Worm (Caenorhabditis elegans) whole organism, L4 larva: ENCODE results near the gene D2089.8.
A peak's percentile ranks its signal among the peaks of the same experiment; 100 is the strongest.

Experiments
- D1046.2 ChIP-seq: fragments of 200-800 bp; sonication (Bioruptor generic); IDR thresholded peaks from 2 replicates; pipeline ENCODE4 v1.3.6; 2022; ENCODE audit warnings: missing genetic modification characterization, missing compliant biosample characterization
- R02D3.7 ChIP-seq: fragments of 150-350 bp; sonication (generic microtip); optimal IDR thresholded peaks from 3 replicates; lab custom pipeline; 2014; ENCODE audit warnings: missing biosample characterization, missing genetic modification characterization
- Y5F2A.4 ChIP-seq: fragments of 200-800 bp; sonication (Bioruptor generic); optimal IDR thresholded peaks from 2 replicates; lab custom pipeline; 2018; ENCODE audit warnings: mild to moderate bottlenecking, missing genetic modification characterization, missing compliant biosample characterization
- ZK546.5 ChIP-seq, 2 experiments: sonication (generic microtip); optimal IDR thresholded peaks; 2 replicates each; lab custom pipeline; 2017; ENCODE audit warnings: missing biosample characterization in 2 of 2, missing genetic modification characterization in 2 of 2
- aha-1 ChIP-seq: fragments of 150-350 bp; peaks from one replicate; lab custom pipeline; 2014; ENCODE audit warnings: missing biosample characterization, missing genetic modification characterization
- ama-1 ChIP-seq: fragments of 150-350 bp; optimal IDR thresholded peaks from 2 replicates; lab custom pipeline; 2014; ENCODE audit warnings: inconsistent platforms, mixed read lengths
- arid-1 ChIP-seq: fragments of 200-800 bp; sonication (Bioruptor generic); conservative IDR thresholded peaks from 2 replicates; pipeline ENCODE4 v1.3.6; 2022; ENCODE audit warnings: missing genetic modification reagents, missing genetic modification characterization, missing compliant biosample characterization
- attf-4 ChIP-seq: sonication (generic microtip); optimal IDR thresholded peaks from 3 replicates; lab custom pipeline; 2017; ENCODE audit warnings: missing biosample characterization, missing genetic modification characterization
- ceh-28 ChIP-seq: fragments of 150-350 bp; optimal IDR thresholded peaks from 2 replicates; lab custom pipeline; 2014; ENCODE audit warnings: missing biosample characterization, missing genetic modification reagents, missing genetic modification characterization
- ceh-44 ChIP-seq: fragments of 200-800 bp; sonication (Bioruptor generic); IDR thresholded peaks from 2 replicates; pipeline ENCODE4 v1.3.6; 2022; ENCODE audit warnings: missing genetic modification reagents, missing genetic modification characterization, missing compliant biosample characterization
- ctbp-1 ChIP-seq: fragments of 200-800 bp; sonication (Bioruptor generic); IDR thresholded peaks from 2 replicates; pipeline ENCODE4 v1.3.6; 2022; ENCODE audit warnings: missing genetic modification reagents, missing genetic modification characterization, missing compliant biosample characterization
- dmd-8 ChIP-seq: fragments of 200-800 bp; sonication (Bioruptor generic); IDR thresholded peaks from 2 replicates; pipeline ENCODE4 v1.3.6; 2022; ENCODE audit warnings: missing genetic modification characterization, missing compliant biosample characterization
- dpl-1 ChIP-seq: fragments of 150-350 bp; optimal IDR thresholded peaks from 2 replicates; lab custom pipeline; 2014; ENCODE audit warnings: missing biosample characterization, missing genetic modification reagents, missing genetic modification characterization
- duxl-1 ChIP-seq: sonication (generic microtip); optimal IDR thresholded peaks from 2 replicates; lab custom pipeline; 2016; ENCODE audit warnings: mild to moderate bottlenecking, missing genetic modification characterization, moderate library complexity, missing compliant biosample characterization; ENCODE audit not compliant: poor library complexity
- dve-1 ChIP-seq: sonication (generic microtip); optimal IDR thresholded peaks from 2 replicates; lab custom pipeline; 2017; ENCODE audit warnings: antibody characterized with exemption, mild to moderate bottlenecking, missing genetic modification characterization, missing compliant biosample characterization; ENCODE audit not compliant: insufficient read depth
- egl-27 ChIP-seq: sonication (generic microtip); optimal IDR thresholded peaks from 3 replicates; lab custom pipeline; 2017; ENCODE audit warnings: missing biosample characterization, missing genetic modification reagents, missing genetic modification characterization
- egl-43 ChIP-seq: fragments of 200-800 bp; sonication (Bioruptor generic); IDR thresholded peaks from 2 replicates; pipeline ENCODE4 v1.3.6; 2022; ENCODE audit warnings: missing genetic modification reagents, missing genetic modification characterization, missing compliant biosample characterization
- fkh-10 ChIP-seq: fragments of 150-350 bp; optimal IDR thresholded peaks from 2 replicates; lab custom pipeline; 2014; ENCODE audit warnings: missing biosample characterization, missing genetic modification reagents, missing genetic modification characterization
- fos-1 ChIP-seq: fragments of 150-350 bp; optimal IDR thresholded peaks from 2 replicates; lab custom pipeline; 2014; ENCODE audit warnings: missing biosample characterization, missing genetic modification characterization
- hlh-11 ChIP-seq: fragments of 200-800 bp; sonication (Bioruptor generic); optimal IDR thresholded peaks from 2 replicates; lab custom pipeline; 2018; ENCODE audit warnings: mild to moderate bottlenecking, missing genetic modification characterization, missing compliant biosample characterization
- hlh-30 ChIP-seq: sonication (generic microtip); optimal IDR thresholded peaks from 2 replicates; lab custom pipeline; 2017; ENCODE audit warnings: antibody characterized with exemption, mild to moderate bottlenecking, missing genetic modification characterization, missing compliant biosample characterization; ENCODE audit not compliant: insufficient read depth
- lin-29 ChIP-seq: fragments of 200-800 bp; sonication (Bioruptor generic); IDR thresholded peaks from 2 replicates; pipeline ENCODE4 v1.3.6; 2022; ENCODE audit warnings: missing genetic modification reagents, missing genetic modification characterization, missing compliant biosample characterization
- lin-38 ChIP-seq: fragments of 200-800 bp; sonication (Bioruptor generic); IDR thresholded peaks from 2 replicates; pipeline ENCODE4 v1.3.6; 2022; ENCODE audit warnings: missing genetic modification reagents, missing genetic modification characterization, missing compliant biosample characterization
- lin-39 ChIP-seq: fragments of 150-350 bp; optimal IDR thresholded peaks from 2 replicates; lab custom pipeline; 2014; ENCODE audit warnings: missing biosample characterization, missing genetic modification reagents, missing genetic modification characterization
- lir-3 ChIP-seq: sonication (generic microtip); optimal IDR thresholded peaks from 2 replicates; lab custom pipeline; 2016; ENCODE audit warnings: mild to moderate bottlenecking, missing genetic modification characterization, missing compliant biosample characterization
- madf-5 ChIP-seq, 2 experiments: fragments of 200-800 bp; sonication (Bioruptor generic); IDR thresholded peaks; 2 replicates each; pipeline ENCODE4 v1.3.6; 2022; ENCODE audit warnings: missing compliant biosample characterization in 2 of 2, missing genetic modification characterization in 2 of 2
- madf-9 ChIP-seq: fragments of 200-800 bp; sonication (Bioruptor generic); conservative IDR thresholded peaks from 2 replicates; pipeline ENCODE4 v1.3.6; 2022; ENCODE audit warnings: missing genetic modification reagents, missing genetic modification characterization, missing compliant biosample characterization
- mdl-1 ChIP-seq, 2 experiments: fragments of 150-350 bp in 1 of 2; sonication (generic microtip) in 1 of 2; optimal IDR thresholded peaks; 2 replicates each; lab custom pipeline; 2014 to 2017; ENCODE audit warnings: missing biosample characterization in 2 of 2, missing genetic modification characterization in 2 of 2
- mep-1 ChIP-seq: fragments of 150-350 bp; sonication (generic microtip); optimal IDR thresholded peaks from 3 replicates; lab custom pipeline; 2014; ENCODE audit warnings: missing biosample characterization, missing genetic modification characterization
- mes-2 ChIP-seq: sonication (generic microtip); optimal IDR thresholded peaks from 2 replicates; lab custom pipeline; 2016; ENCODE audit warnings: missing genotype, mild to moderate bottlenecking, missing genetic modification characterization, missing compliant biosample characterization; ENCODE audit not compliant: poor library complexity, severe bottlenecking
- nhr-111 ChIP-seq: fragments of 200-800 bp; sonication (Bioruptor generic); optimal IDR thresholded peaks from 2 replicates; lab custom pipeline; 2018; ENCODE audit warnings: mild to moderate bottlenecking, missing genetic modification characterization, missing compliant biosample characterization
- nhr-237 ChIP-seq: sonication (generic microtip); optimal IDR thresholded peaks from 2 replicates; lab custom pipeline; 2017; ENCODE audit warnings: missing biosample characterization, missing genetic modification characterization
- nhr-25 ChIP-seq: sonication (generic microtip); optimal IDR thresholded peaks from 2 replicates; lab custom pipeline; 2017; ENCODE audit warnings: missing genetic modification characterization, mild to moderate bottlenecking, missing compliant biosample characterization, antibody characterized with exemption, moderate library complexity, borderline replicate concordance; ENCODE audit not compliant: insufficient read depth
- nhr-41 ChIP-seq: fragments of 200-800 bp; sonication (Bioruptor generic); IDR thresholded peaks from 2 replicates; pipeline ENCODE4 v1.3.6; 2022; ENCODE audit warnings: missing genetic modification reagents, missing genetic modification characterization, missing compliant biosample characterization
- nhr-42 ChIP-seq: fragments of 200-800 bp; sonication (Bioruptor generic); IDR thresholded peaks from 2 replicates; pipeline ENCODE4 v1.3.6; 2022; ENCODE audit warnings: missing genetic modification characterization, missing compliant biosample characterization
- nhr-48 ChIP-seq: sonication (generic microtip); optimal IDR thresholded peaks from 2 replicates; lab custom pipeline; 2016; ENCODE audit warnings: mild to moderate bottlenecking, missing genetic modification characterization, missing compliant biosample characterization
- php-3 ChIP-seq: fragments of 200-800 bp; sonication (Bioruptor generic); IDR thresholded peaks from 2 replicates; pipeline ENCODE4 v1.3.6; 2022; ENCODE audit warnings: missing genetic modification reagents, missing genetic modification characterization, missing compliant biosample characterization
- sdz-12 ChIP-seq: fragments of 200-800 bp; sonication (Bioruptor generic); optimal IDR thresholded peaks from 2 replicates; lab custom pipeline; 2018; ENCODE audit warnings: mild to moderate bottlenecking, missing genetic modification characterization, missing compliant biosample characterization
- set-16 ChIP-seq: fragments of 200-800 bp; sonication (Bioruptor generic); IDR thresholded peaks from 2 replicates; pipeline ENCODE4 v1.3.6; 2022; ENCODE audit warnings: missing genetic modification reagents, missing genetic modification characterization, missing compliant biosample characterization
- snpc-4 ChIP-seq: fragments of 150-350 bp; optimal IDR thresholded peaks from 2 replicates; lab custom pipeline; 2014; ENCODE audit warnings: missing biosample characterization, missing genetic modification characterization
- spr-1 ChIP-seq: sonication (generic microtip); optimal IDR thresholded peaks from 2 replicates; lab custom pipeline; 2016; ENCODE audit warnings: mild to moderate bottlenecking, missing genetic modification characterization, missing compliant biosample characterization
- tra-1 ChIP-seq: fragments of 200-800 bp; sonication (Bioruptor generic); IDR thresholded peaks from 2 replicates; pipeline ENCODE4 v1.3.6; 2022; ENCODE audit warnings: missing genetic modification reagents, missing genetic modification characterization, missing compliant biosample characterization
- unc-130 ChIP-seq: sonication (generic microtip); optimal IDR thresholded peaks from 2 replicates; lab custom pipeline; 2016; ENCODE audit warnings: missing genetic modification reagents, missing genetic modification characterization, missing compliant biosample characterization
- unc-39 ChIP-seq: sonication (generic microtip); optimal IDR thresholded peaks from 2 replicates; lab custom pipeline; 2017; ENCODE audit warnings: missing biosample characterization, missing genetic modification characterization
- unc-62 ChIP-seq, 3 experiments: fragments of 150-350 bp in 1 of 3; sonication (generic microtip); optimal IDR thresholded peaks in 2 of 3; peaks in 1 of 3; 1 replicate in 1 of 3; 2 replicates in 2 of 3; lab custom pipeline; 2014 to 2017; ENCODE audit warnings: missing biosample characterization in 3 of 3, missing genetic modification characterization in 3 of 3, missing genetic modification reagents in 3 of 3, missing genotype in 1 of 3
- zag-1 ChIP-seq: fragments of 150-350 bp; optimal IDR thresholded peaks from 2 replicates; lab custom pipeline; 2014; ENCODE audit warnings: missing biosample characterization, missing genetic modification characterization
- zip-11 ChIP-seq: fragments of 200-800 bp; sonication (Bioruptor generic); IDR thresholded peaks from 2 replicates; pipeline ENCODE4 v1.3.6; 2022; ENCODE audit warnings: missing genetic modification characterization, missing compliant biosample characterization

D2089.8 gene

DNA sequence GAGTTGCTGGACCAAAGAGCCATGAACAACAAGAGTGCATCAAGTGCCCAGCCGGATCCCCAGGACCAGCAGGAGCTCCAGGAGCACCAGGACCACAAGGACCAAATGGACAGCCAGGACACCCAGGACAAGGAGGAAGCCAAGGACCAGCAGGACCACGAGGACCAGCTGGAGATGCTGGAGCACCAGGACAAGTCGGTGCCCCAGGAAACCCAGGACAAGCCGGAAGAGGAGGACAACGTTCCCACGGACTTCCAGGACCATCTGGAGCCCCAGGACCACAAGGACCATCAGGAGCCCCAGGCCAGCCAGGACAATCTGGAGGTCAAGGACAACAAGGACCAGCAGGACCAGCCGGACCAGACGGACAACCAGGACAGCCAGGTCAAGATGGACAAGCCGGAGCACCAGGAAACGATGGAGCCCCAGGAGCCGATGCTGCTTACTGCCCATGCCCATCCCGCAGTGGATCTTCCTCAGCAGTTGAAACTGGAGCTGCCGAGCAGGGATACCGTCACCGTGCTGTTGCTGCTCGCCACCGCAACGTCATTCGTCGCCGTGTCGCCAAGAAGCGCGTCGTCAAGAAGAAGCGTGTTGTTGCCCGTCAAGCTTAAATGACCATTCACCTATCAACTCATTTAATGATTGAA, 42.9 kb upstream of the D2089.8 start:
- TF ChIP-seq tra-1 (GFP tag; lab: Robert Waterston, UW) = peak; percentile 59; the same call in 1 of the 2 replicates
- TF ChIP-seq nhr-42 (GFP tag; lab: Robert Waterston, UW) = 0 out of 2 replicates have a peak, but pooled peaks have one; percentile 49
- TF ChIP-seq set-16 (GFP tag; lab: Robert Waterston, UW) = peak; percentile 97
- TF ChIP-seq fkh-10 (GFP tag; lab: Kevin White, UChicago) = no peak
- TF ChIP-seq R02D3.7 (tag; lab: Kevin White, UChicago) = no peak
- TF ChIP-seq ctbp-1 (GFP tag; lab: Robert Waterston, UW) = 0 out of 2 replicates have a peak, but pooled peaks have one; percentile 45
- peak; percentile 57; the same call in 1 of the 2 replicates for TF ChIP-seq madf-9 (GFP tag; lab: Robert Waterston, UW)
- no peak for TF ChIP-seq duxl-1
- peak; percentile 16 for TF ChIP-seq Y5F2A.4 (GFP tag; lab: Kevin White, UChicago)
- TF ChIP-seq spr-1 (tag; lab: Kevin White, UChicago) = no peak
- TF ChIP-seq nhr-25 (tag; lab: Kevin White, UChicago) = peak; percentile 65
- no peak for TF ChIP-seq snpc-4
- TF ChIP-seq php-3 (GFP tag; lab: Robert Waterston, UW) = 0 out of 2 replicates have a peak, but pooled peaks have one; percentile 14
- TF ChIP-seq unc-62 (GFP tag; optimal IDR thresholded peaks at IDR 0.05 in 1 of 2; lab: Kevin White, UChicago) = peak in 1 of 2 experiments; percentile 70
- no peak for TF ChIP-seq unc-62 (tag; optimal IDR thresholded peaks at IDR 0.05; lab: Kevin White, UChicago)
- peak; percentile 13; the same call in 1 of the 2 replicates for TF ChIP-seq ceh-44
- peak; percentile 12 for TF ChIP-seq lin-38
- TF ChIP-seq nhr-48 (tag; lab: Kevin White, UChicago) = no peak
- no peak for TF ChIP-seq hlh-11 (tag; lab: Kevin White, UChicago)
- TF ChIP-seq, all 104 proteins: peak for 11

DNA sequence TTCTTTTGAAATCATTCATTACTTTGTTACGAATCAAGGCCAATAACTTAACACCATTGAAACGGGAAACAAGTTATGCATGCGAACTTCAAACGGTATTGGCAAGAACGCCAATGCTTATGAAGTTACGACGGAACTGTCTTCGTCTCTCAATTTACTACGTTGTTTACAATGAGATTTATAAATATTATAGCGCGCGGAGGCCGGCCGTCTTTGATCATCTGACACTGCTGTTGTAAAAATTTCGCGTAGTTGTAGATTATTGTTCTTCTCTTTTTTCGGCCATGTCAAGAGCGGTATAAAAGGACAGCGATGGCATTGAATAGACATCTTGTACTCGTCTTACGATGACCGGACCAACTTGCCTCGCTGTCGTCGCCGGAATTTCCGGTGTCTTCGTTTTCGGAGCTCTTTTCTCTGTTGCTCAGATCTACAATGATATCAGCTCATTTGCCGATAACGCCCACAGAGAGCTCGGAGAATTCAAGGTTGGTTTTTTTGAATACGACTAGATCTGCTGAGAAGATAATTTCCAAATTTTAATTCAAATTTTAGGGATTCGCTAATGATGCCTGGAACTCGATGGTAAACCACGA, 42.1 kb upstream of the D2089.8 start, which contains the start of gene col-39:
TSS of gene col-39 (plus strand) at position 342 of the 596 bp plus-strand sequence.
- no peak for TF ChIP-seq mes-2 (tag; lab: Kevin White, UChicago)
- peak in 1 of 2 experiments; percentile 95; a peak in 2 of 4 replicates for TF ChIP-seq madf-5 (GFP tag; IDR thresholded peaks at IDR 0.05; lab: Robert Waterston, UW)
- TF ChIP-seq nhr-25 (tag; lab: Kevin White, UChicago) = peak; percentile 34
- no peak for TF ChIP-seq nhr-237 (tag; lab: Kevin White, UChicago)
- peak; percentile 17 for TF ChIP-seq hlh-30 (tag; lab: Kevin White, UChicago)
- no peak for TF ChIP-seq unc-39 (tag; lab: Kevin White, UChicago)
- no peak for TF ChIP-seq ceh-28
- TF ChIP-seq ZK546.5 (tag; optimal IDR thresholded peaks at IDR 0.05; lab: Kevin White, UChicago) = no peak
- no peak for TF ChIP-seq egl-27
- TF ChIP-seq zip-11 (GFP tag; lab: Robert Waterston, UW) = no peak
- TF ChIP-seq D1046.2 (GFP tag; lab: Robert Waterston, UW) = no peak
- TF ChIP-seq mep-1 (tag; lab: Kevin White, UChicago) = no peak
- no peak for TF ChIP-seq mdl-1 (tag; optimal IDR thresholded peaks at IDR 0.05; lab: Kevin White, UChicago)
- peak; percentile 32 for TF ChIP-seq ama-1 (lab: Kevin White, UChicago)
- TF ChIP-seq nhr-41 = no peak
- no peak for TF ChIP-seq egl-43 (GFP tag; lab: Robert Waterston, UW)
- TF ChIP-seq lir-3 (tag; lab: Kevin White, UChicago) = no peak
- no peak for TF ChIP-seq aha-1 (tag; lab: Kevin White, UChicago)
- TF ChIP-seq dpl-1 = no peak
- TF ChIP-seq nhr-111 (GFP tag; lab: Kevin White, UChicago) = no peak
- TF ChIP-seq lin-39 (tag; lab: Kevin White, UChicago) = no peak
- no peak for TF ChIP-seq lin-29 (GFP tag; lab: Robert Waterston, UW)
- TF ChIP-seq dve-1 (tag; lab: Kevin White, UChicago) = no peak
- TF ChIP-seq hlh-11 (tag; lab: Kevin White, UChicago) = no peak
- TF ChIP-seq unc-130 (GFP tag; lab: Kevin White, UChicago) = no peak
- TF ChIP-seq ceh-44 = no peak
- TF ChIP-seq attf-4 (tag; lab: Kevin White, UChicago) = no peak
- TF ChIP-seq sdz-12 (GFP tag; lab: Kevin White, UChicago) = no peak
- no peak for TF ChIP-seq fos-1 (tag; lab: Kevin White, UChicago)
- TF ChIP-seq arid-1 (GFP tag; lab: Robert Waterston, UW) = no peak
- no peak for TF ChIP-seq zag-1 (tag; lab: Kevin White, UChicago)
- TF ChIP-seq duxl-1 = no peak
- no peak for TF ChIP-seq dmd-8
